Worm (Caenorhabditis elegans): ENCODE results near the gene C01G10.10.

- TF ChIP-seq flt-1 (GFP tag; IDR thresholded peaks at IDR 0.05) (no peak), scrt-1 (GFP tag; IDR thresholded peaks at IDR 0.05) (no peak), ama-1 (optimal IDR thresholded peaks at IDR 0.05) (no peak), hmg-4 (GFP tag; optimal IDR thresholded peaks at IDR 0.05) (no peak), B0310.2 (tag; optimal IDR thresholded peaks at IDR 0.05) (no peak), hnd-1 (tag; optimal IDR thresholded peaks at IDR 0.05) (no peak)
These were observed at the start of gene C01G10.10, which contains the start of gene C01G10.9 for ce11 chrV:15082291-15082690.
